Worm (Caenorhabditis elegans) whole organism, late embryonic: ENCODE measurements around the gene mksr-1.

Experiments
- C08G9.2 ChIP-seq: sonication (generic microtip); optimal IDR thresholded peaks from 2 replicates; lab custom pipeline; 2016; ENCODE audit warnings: mild to moderate bottlenecking, missing genetic modification characterization, moderate library complexity, missing compliant biosample characterization
- F13H6.1 ChIP-seq: sonication (generic microtip); optimal IDR thresholded peaks from 2 replicates; lab custom pipeline; 2016; ENCODE audit warnings: missing genetic modification characterization, missing compliant biosample characterization
- K02D7.2 ChIP-seq: sonication (generic microtip); optimal IDR thresholded peaks from 2 replicates; lab custom pipeline; 2017; ENCODE audit warnings: mild to moderate bottlenecking, missing genetic modification characterization, missing compliant biosample characterization
- Y22D7AL.16 ChIP-seq: sonication (generic microtip); optimal IDR thresholded peaks from 2 replicates; lab custom pipeline; 2016; ENCODE audit warnings: missing genetic modification characterization, missing compliant biosample characterization
- ahr-1 ChIP-seq: sonication (generic microtip); optimal IDR thresholded peaks from 2 replicates; lab custom pipeline; 2016; ENCODE audit warnings: missing genetic modification characterization, missing compliant biosample characterization
- ama-1 ChIP-seq: fragments of 150-350 bp; optimal IDR thresholded peaks from 2 replicates; lab custom pipeline; 2014
- ceh-18 ChIP-seq: sonication (generic microtip); optimal IDR thresholded peaks from 2 replicates; lab custom pipeline; 2016; ENCODE audit warnings: missing genetic modification characterization, missing compliant biosample characterization
- ceh-19 ChIP-seq: fragments of 200-800 bp; sonication (Bioruptor generic); optimal IDR thresholded peaks from 2 replicates; lab custom pipeline; 2018; ENCODE audit warnings: mild to moderate bottlenecking, missing genetic modification characterization, missing compliant biosample characterization
- ceh-22 ChIP-seq: sonication (generic microtip); optimal IDR thresholded peaks from 2 replicates; lab custom pipeline; 2017; ENCODE audit warnings: missing biosample characterization, missing genetic modification characterization
- ceh-24 ChIP-seq: sonication (generic microtip); optimal IDR thresholded peaks from 2 replicates; lab custom pipeline; 2016; ENCODE audit warnings: mild to moderate bottlenecking, missing genetic modification characterization, missing compliant biosample characterization
- dmd-4 ChIP-seq: sonication (generic microtip); optimal IDR thresholded peaks from 2 replicates; lab custom pipeline; 2016; ENCODE audit warnings: borderline replicate concordance, missing genetic modification characterization, missing compliant biosample characterization
- dve-1 ChIP-seq: sonication (generic microtip); optimal IDR thresholded peaks from 2 replicates; lab custom pipeline; 2017; ENCODE audit warnings: antibody characterized with exemption, mild to moderate bottlenecking, missing genetic modification characterization, missing compliant biosample characterization
- elt-2 ChIP-seq: sonication (generic microtip); optimal IDR thresholded peaks from 2 replicates; lab custom pipeline; 2016; ENCODE audit warnings: missing genetic modification reagents, missing genetic modification characterization, missing compliant biosample characterization
- elt-4 ChIP-seq: sonication (generic microtip); optimal IDR thresholded peaks from 2 replicates; lab custom pipeline; 2016; ENCODE audit warnings: missing genetic modification characterization, missing compliant biosample characterization
- eyg-1 ChIP-seq: sonication (generic microtip); optimal IDR thresholded peaks from 2 replicates; lab custom pipeline; 2016; ENCODE audit warnings: missing genotype, missing genetic modification characterization, missing compliant biosample characterization
- hlh-13 ChIP-seq: fragments of 200-800 bp; sonication (Bioruptor generic); optimal IDR thresholded peaks from 2 replicates; lab custom pipeline; 2018; ENCODE audit warnings: mild to moderate bottlenecking, missing genetic modification characterization, missing compliant biosample characterization
- hlh-15 ChIP-seq: sonication (generic microtip); optimal IDR thresholded peaks from 2 replicates; lab custom pipeline; 2016; ENCODE audit warnings: missing genetic modification characterization, missing compliant biosample characterization
- hlh-30 ChIP-seq: sonication (generic microtip); optimal IDR thresholded peaks from 2 replicates; lab custom pipeline; 2017; ENCODE audit warnings: antibody characterized with exemption, missing genetic modification characterization, missing compliant biosample characterization; ENCODE audit not compliant: insufficient read depth
- hlh-8 ChIP-seq: sonication (generic microtip); optimal IDR thresholded peaks from 2 replicates; lab custom pipeline; 2016; ENCODE audit warnings: missing genotype, missing genetic modification characterization, missing compliant biosample characterization
- lin-11 ChIP-seq: fragments of 200-800 bp; sonication (Bioruptor generic); optimal IDR thresholded peaks from 2 replicates; lab custom pipeline; 2018; ENCODE audit warnings: mild to moderate bottlenecking, missing genetic modification characterization, missing compliant biosample characterization
- mec-3 ChIP-seq: sonication (generic microtip); optimal IDR thresholded peaks from 2 replicates; lab custom pipeline; 2016; ENCODE audit warnings: borderline replicate concordance, missing genetic modification characterization, missing compliant biosample characterization
- nhr-232 ChIP-seq: sonication (generic microtip); optimal IDR thresholded peaks from 2 replicates; lab custom pipeline; 2016; ENCODE audit warnings: missing genetic modification characterization, missing compliant biosample characterization
- npax-4 ChIP-seq: sonication (generic microtip); optimal IDR thresholded peaks from 2 replicates; lab custom pipeline; 2016; ENCODE audit warnings: missing genetic modification characterization, missing compliant biosample characterization
- pag-3 ChIP-seq: sonication (generic microtip); optimal IDR thresholded peaks from 2 replicates; lab custom pipeline; 2016; ENCODE audit warnings: missing compliant biosample characterization, missing genetic modification characterization, borderline replicate concordance
- pat-9 ChIP-seq: fragments of 200-800 bp; sonication (Bioruptor generic); optimal IDR thresholded peaks from 2 replicates; lab custom pipeline; 2018; ENCODE audit warnings: mild to moderate bottlenecking, missing genetic modification characterization, moderate library complexity, missing compliant biosample characterization
- pha-2 ChIP-seq: sonication (generic microtip); optimal IDR thresholded peaks from 2 replicates; lab custom pipeline; 2017; ENCODE audit warnings: mild to moderate bottlenecking, missing genetic modification characterization, missing compliant biosample characterization
- pha-4 ChIP-seq: fragments of 150-350 bp; optimal IDR thresholded peaks from 2 replicates; lab custom pipeline; 2018; ENCODE audit warnings: missing biosample characterization, missing genetic modification reagents, missing genetic modification characterization
- pqm-1 ChIP-seq: sonication (generic microtip); optimal IDR thresholded peaks from 2 replicates; lab custom pipeline; 2016; ENCODE audit warnings: missing genetic modification characterization, missing compliant biosample characterization
- pros-1 ChIP-seq: fragments of 150-350 bp; optimal IDR thresholded peaks from 2 replicates; lab custom pipeline; 2014; ENCODE audit warnings: missing biosample characterization, missing genetic modification reagents, missing genetic modification characterization
- ref-2 ChIP-seq: sonication (generic microtip); optimal IDR thresholded peaks from 2 replicates; lab custom pipeline; 2016; ENCODE audit warnings: missing genetic modification characterization, missing compliant biosample characterization
- rnt-1 ChIP-seq: sonication (generic microtip); optimal IDR thresholded peaks from 2 replicates; lab custom pipeline; 2016; ENCODE audit warnings: missing genetic modification characterization, missing compliant biosample characterization
- sox-2 ChIP-seq: fragments of 200-800 bp; sonication (Bioruptor generic); IDR thresholded peaks from 2 replicates; pipeline ENCODE4 v1.3.6; 2022; ENCODE audit warnings: missing genetic modification reagents, missing genetic modification characterization, missing compliant biosample characterization
- syd-9 ChIP-seq: sonication (generic microtip); optimal IDR thresholded peaks from 2 replicates; lab custom pipeline; 2016; ENCODE audit warnings: mild to moderate bottlenecking, missing genetic modification characterization, moderate library complexity, missing compliant biosample characterization
- tbx-2 ChIP-seq: sonication (generic microtip); optimal IDR thresholded peaks from 2 replicates; lab custom pipeline; 2016; ENCODE audit warnings: missing genetic modification characterization, missing compliant biosample characterization
- ttx-3 ChIP-seq: sonication (generic microtip); optimal IDR thresholded peaks from 2 replicates; lab custom pipeline; 2016; ENCODE audit warnings: missing genetic modification reagents, missing genetic modification characterization, missing compliant biosample characterization
- unc-86 ChIP-seq: sonication (generic microtip); optimal IDR thresholded peaks from 2 replicates; lab custom pipeline; 2016; ENCODE audit warnings: missing genetic modification characterization, missing compliant biosample characterization

Gene mksr-1

DNA sequence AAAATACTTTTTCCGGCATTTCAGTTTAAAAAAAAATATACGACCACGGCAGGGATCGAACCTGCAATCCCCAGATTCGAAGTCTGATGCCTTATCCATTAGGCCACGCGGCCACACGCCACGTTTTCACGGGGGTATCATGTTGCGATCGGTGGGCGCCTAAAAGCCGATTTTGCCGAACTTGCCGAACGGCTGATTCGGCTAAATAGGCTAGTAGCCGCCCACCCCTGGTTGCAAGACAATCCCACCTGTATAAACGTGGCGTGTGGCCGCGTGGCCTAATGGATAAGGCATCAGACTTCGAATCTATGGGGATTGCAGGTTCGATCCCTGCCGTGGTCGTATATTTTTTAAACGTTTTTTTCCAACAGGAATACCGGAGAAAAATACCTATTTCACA is 20.2 kb upstream of the mksr-1 start:
- no peak for TF ChIP-seq elt-4
- TF ChIP-seq nhr-232: no peak
- TF ChIP-seq pha-2 (tag; lab: Kevin White, UChicago): no peak
- no peak for TF ChIP-seq eyg-1
- TF ChIP-seq rnt-1 (tag; lab: Kevin White, UChicago): no peak
- no peak for TF ChIP-seq ceh-18 (tag; lab: Kevin White, UChicago)
- no peak for TF ChIP-seq hlh-30
- TF ChIP-seq ceh-19 (GFP tag; lab: Kevin White, UChicago): no peak
- no peak for TF ChIP-seq pha-4 (tag; lab: Kevin White, UChicago)
- no peak for TF ChIP-seq hlh-8 (tag; lab: Kevin White, UChicago)
- no peak for TF ChIP-seq elt-2
- TF ChIP-seq ref-2 (tag; lab: Kevin White, UChicago): no peak
- no peak for TF ChIP-seq lin-11 (tag; lab: Kevin White, UChicago)
- no peak for TF ChIP-seq ahr-1 (tag; lab: Kevin White, UChicago)
- TF ChIP-seq tbx-2 (tag; lab: Kevin White, UChicago): no peak
- no peak for TF ChIP-seq F13H6.1 (tag; lab: Kevin White, UChicago)
- TF ChIP-seq npax-4 (tag; lab: Kevin White, UChicago): no peak
- no peak for TF ChIP-seq dmd-4 (tag; lab: Kevin White, UChicago)

ce11 chrX:1088048-1088447 is 19.1 kb upstream of the mksr-1 start, which contains the start of gene rei-2:
Gene rei-2 (minus strand): TSS chrX:1088148.
- no peak for TF ChIP-seq unc-86
- TF ChIP-seq pag-3 (tag; lab: Kevin White, UChicago): no peak
- TF ChIP-seq eyg-1: no peak
- no peak for TF ChIP-seq C08G9.2 (tag; lab: Kevin White, UChicago)
- no peak for TF ChIP-seq ahr-1 (tag; lab: Kevin White, UChicago)
- no peak for TF ChIP-seq ceh-22 (tag; lab: Kevin White, UChicago)
- TF ChIP-seq sox-2 (GFP tag; lab: Robert Waterston, UW): no peak
- TF ChIP-seq rnt-1 (tag; lab: Kevin White, UChicago): no peak
- TF ChIP-seq lin-11 (tag; lab: Kevin White, UChicago): no peak
- no peak for TF ChIP-seq pros-1 (tag; lab: Kevin White, UChicago)
- no peak for TF ChIP-seq ama-1 (lab: Kevin White, UChicago)

ce11 chrX:1086406-1086897 is 17.5 kb upstream of the mksr-1 start:
- no peak for TF ChIP-seq pag-3 (tag; lab: Kevin White, UChicago)
- TF ChIP-seq C08G9.2 (tag; lab: Kevin White, UChicago): no peak
- peak; percentile 35 for TF ChIP-seq hlh-8 (tag; lab: Kevin White, UChicago)
- no peak for TF ChIP-seq hlh-15 (tag; lab: Kevin White, UChicago)
- no peak for TF ChIP-seq Y22D7AL.16

DNA sequence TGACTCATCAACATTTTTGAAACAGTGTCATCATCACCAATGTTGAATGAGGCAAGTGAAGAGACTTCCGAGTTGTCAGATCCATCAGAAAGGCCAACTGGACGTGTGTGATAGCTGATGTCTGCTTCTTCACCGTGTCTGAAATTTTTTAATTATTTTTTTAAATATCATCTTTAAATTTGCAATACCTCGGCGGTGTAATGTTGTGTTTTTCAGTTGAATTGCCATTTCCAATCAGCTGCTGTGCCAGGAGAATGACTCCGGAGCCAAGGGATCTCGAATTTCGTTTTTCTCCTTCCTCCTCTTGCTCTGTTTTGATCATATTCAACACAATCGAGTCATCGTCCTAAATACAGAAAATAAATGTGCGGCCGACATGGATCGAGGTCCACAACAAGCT is 16.1 kb upstream of the mksr-1 start:
- no peak for TF ChIP-seq mec-3
- TF ChIP-seq hlh-13 (GFP tag; lab: Kevin White, UChicago): no peak
- no peak for TF ChIP-seq ttx-3 (tag; lab: Kevin White, UChicago)
- no peak for TF ChIP-seq ceh-24 (tag; lab: Kevin White, UChicago)
- no peak for TF ChIP-seq pat-9 (tag; lab: Kevin White, UChicago)
- no peak for TF ChIP-seq pqm-1 (tag; lab: Kevin White, UChicago)
- TF ChIP-seq dve-1 (tag; lab: Kevin White, UChicago): no peak
- no peak for TF ChIP-seq npax-4 (tag; lab: Kevin White, UChicago)
- TF ChIP-seq K02D7.2 (tag; lab: Kevin White, UChicago): no peak
- TF ChIP-seq sox-2 (GFP tag; lab: Robert Waterston, UW): no peak
- TF ChIP-seq syd-9 (tag; lab: Kevin White, UChicago): no peak
- no peak for TF ChIP-seq elt-2
- TF ChIP-seq pros-1 (tag; lab: Kevin White, UChicago): no peak
